Worm (Caenorhabditis elegans) whole organism, L4 larva: ENCODE data around the gene Y49E10.21.

Source experiments
- F49E8.2 ChIP-seq: sonication (generic microtip); optimal IDR thresholded peaks from 2 replicates; lab custom pipeline; 2016; ENCODE audit warnings: missing compliant biosample characterization, mild to moderate bottlenecking, missing genetic modification characterization, borderline replicate concordance
- T26A8.4 ChIP-seq: fragments of 200-800 bp; sonication (Bioruptor generic); IDR thresholded peaks from 2 replicates; pipeline ENCODE4 v1.3.6; 2022; ENCODE audit warnings: missing genetic modification characterization, missing compliant biosample characterization
- aha-1 ChIP-seq: fragments of 150-350 bp; peaks from one replicate; lab custom pipeline; 2014; ENCODE audit warnings: missing biosample characterization, missing genetic modification characterization
- arid-1 ChIP-seq: fragments of 200-800 bp; sonication (Bioruptor generic); conservative IDR thresholded peaks from 2 replicates; pipeline ENCODE4 v1.3.6; 2022; ENCODE audit warnings: missing genetic modification reagents, missing genetic modification characterization, missing compliant biosample characterization
- ceh-28 ChIP-seq: fragments of 150-350 bp; optimal IDR thresholded peaks from 2 replicates; lab custom pipeline; 2014; ENCODE audit warnings: missing biosample characterization, missing genetic modification reagents, missing genetic modification characterization
- ceh-44 ChIP-seq: fragments of 200-800 bp; sonication (Bioruptor generic); IDR thresholded peaks from 2 replicates; pipeline ENCODE4 v1.3.6; 2022; ENCODE audit warnings: missing genetic modification reagents, missing genetic modification characterization, missing compliant biosample characterization
- cey-2 ChIP-seq: sonication (generic microtip); optimal IDR thresholded peaks from 3 replicates; lab custom pipeline; 2017; ENCODE audit warnings: missing genetic modification characterization, mild to moderate bottlenecking, missing compliant biosample characterization, antibody characterized with exemption, borderline replicate concordance; ENCODE audit not compliant: insufficient read depth
- daf-16 ChIP-seq, 3 experiments: sonication (generic microtip); optimal IDR thresholded peaks; 2 replicates each; lab custom pipeline; 2016 to 2017; ENCODE audit warnings: missing genetic modification characterization in 3 of 3, missing genetic modification reagents in 3 of 3, mild to moderate bottlenecking in 2 of 3, missing compliant biosample characterization in 2 of 3, missing biosample characterization in 1 of 3, moderate library complexity in 1 of 3
- dve-1 ChIP-seq: sonication (generic microtip); optimal IDR thresholded peaks from 2 replicates; lab custom pipeline; 2017; ENCODE audit warnings: antibody characterized with exemption, mild to moderate bottlenecking, missing genetic modification characterization, missing compliant biosample characterization; ENCODE audit not compliant: insufficient read depth
- egl-43 ChIP-seq: fragments of 200-800 bp; sonication (Bioruptor generic); IDR thresholded peaks from 2 replicates; pipeline ENCODE4 v1.3.6; 2022; ENCODE audit warnings: missing genetic modification reagents, missing genetic modification characterization, missing compliant biosample characterization
- fkh-10 ChIP-seq: fragments of 150-350 bp; optimal IDR thresholded peaks from 2 replicates; lab custom pipeline; 2014; ENCODE audit warnings: missing biosample characterization, missing genetic modification reagents, missing genetic modification characterization
- hif-1 ChIP-seq, 2 experiments: sonication (generic microtip); optimal IDR thresholded peaks; 2 replicates each; lab custom pipeline; 2016 to 2017; ENCODE audit warnings: missing compliant biosample characterization in 2 of 2, missing genetic modification characterization in 2 of 2, missing genetic modification reagents in 2 of 2, missing genotype in 2 of 2, mild to moderate bottlenecking in 1 of 2
- hlh-30 ChIP-seq: sonication (generic microtip); optimal IDR thresholded peaks from 2 replicates; lab custom pipeline; 2017; ENCODE audit warnings: antibody characterized with exemption, mild to moderate bottlenecking, missing genetic modification characterization, missing compliant biosample characterization; ENCODE audit not compliant: insufficient read depth
- hmg-1.1 ChIP-seq: fragments of 200-800 bp; sonication (Bioruptor generic); IDR thresholded peaks from 2 replicates; pipeline ENCODE4 v1.3.6; 2022; ENCODE audit warnings: missing genetic modification reagents, missing genetic modification characterization, missing compliant biosample characterization
- lim-7 ChIP-seq: fragments of 200-800 bp; sonication (Bioruptor generic); IDR thresholded peaks from 2 replicates; pipeline ENCODE4 v1.3.6; 2022; ENCODE audit warnings: missing genetic modification characterization, missing compliant biosample characterization
- lin-38 ChIP-seq: fragments of 200-800 bp; sonication (Bioruptor generic); IDR thresholded peaks from 2 replicates; pipeline ENCODE4 v1.3.6; 2022; ENCODE audit warnings: missing genetic modification reagents, missing genetic modification characterization, missing compliant biosample characterization
- lsy-2 ChIP-seq, 2 experiments: fragments of 150-350 bp in 1 of 2; sonication (generic microtip) in 1 of 2; optimal IDR thresholded peaks; 2 replicates each; lab custom pipeline; 2014 to 2017; ENCODE audit warnings: missing biosample characterization in 2 of 2, missing genetic modification characterization in 2 of 2
- mdl-1 ChIP-seq, 2 experiments: fragments of 150-350 bp in 1 of 2; sonication (generic microtip) in 1 of 2; optimal IDR thresholded peaks; 2 replicates each; lab custom pipeline; 2014 to 2017; ENCODE audit warnings: missing biosample characterization in 2 of 2, missing genetic modification characterization in 2 of 2
- mdt-29 ChIP-seq: fragments of 200-800 bp; sonication (Bioruptor generic); IDR thresholded peaks from 2 replicates; pipeline ENCODE4 v1.3.6; 2022; ENCODE audit warnings: missing genetic modification reagents, missing genetic modification characterization, missing compliant biosample characterization
- mep-1 ChIP-seq: fragments of 150-350 bp; sonication (generic microtip); optimal IDR thresholded peaks from 3 replicates; lab custom pipeline; 2014; ENCODE audit warnings: missing biosample characterization, missing genetic modification characterization
- mxl-2 ChIP-seq: fragments of 200-800 bp; sonication (Bioruptor generic); conservative IDR thresholded peaks from 2 replicates; pipeline ENCODE4 v1.3.6; 2022; ENCODE audit warnings: missing genetic modification reagents, missing genetic modification characterization, missing compliant biosample characterization
- nhr-11 ChIP-seq: fragments of 150-350 bp; optimal IDR thresholded peaks from 2 replicates; lab custom pipeline; 2014; ENCODE audit warnings: missing biosample characterization, missing genetic modification characterization
- nhr-111 ChIP-seq: fragments of 200-800 bp; sonication (Bioruptor generic); optimal IDR thresholded peaks from 2 replicates; lab custom pipeline; 2018; ENCODE audit warnings: mild to moderate bottlenecking, missing genetic modification characterization, missing compliant biosample characterization
- nhr-28 ChIP-seq: fragments of 150-350 bp; optimal IDR thresholded peaks from 2 replicates; lab custom pipeline; 2014; ENCODE audit warnings: missing biosample characterization, missing genetic modification characterization
- nhr-41 ChIP-seq: fragments of 200-800 bp; sonication (Bioruptor generic); IDR thresholded peaks from 2 replicates; pipeline ENCODE4 v1.3.6; 2022; ENCODE audit warnings: missing genetic modification reagents, missing genetic modification characterization, missing compliant biosample characterization
- nhr-6 ChIP-seq: fragments of 150-350 bp; optimal IDR thresholded peaks from 2 replicates; lab custom pipeline; 2014; ENCODE audit warnings: missing biosample characterization, missing genetic modification characterization
- php-3 ChIP-seq: fragments of 200-800 bp; sonication (Bioruptor generic); IDR thresholded peaks from 2 replicates; pipeline ENCODE4 v1.3.6; 2022; ENCODE audit warnings: missing genetic modification reagents, missing genetic modification characterization, missing compliant biosample characterization
- pqm-1 ChIP-seq: sonication (generic microtip); optimal IDR thresholded peaks from 2 replicates; lab custom pipeline; 2017; ENCODE audit warnings: missing biosample characterization, missing genetic modification characterization
- rbr-2 ChIP-seq: sonication (generic microtip); optimal IDR thresholded peaks from 2 replicates; lab custom pipeline; 2016; ENCODE audit warnings: missing genotype, missing genetic modification characterization, missing compliant biosample characterization
- sdz-12 ChIP-seq: fragments of 200-800 bp; sonication (Bioruptor generic); optimal IDR thresholded peaks from 2 replicates; lab custom pipeline; 2018; ENCODE audit warnings: mild to moderate bottlenecking, missing genetic modification characterization, missing compliant biosample characterization
- set-16 ChIP-seq: fragments of 200-800 bp; sonication (Bioruptor generic); IDR thresholded peaks from 2 replicates; pipeline ENCODE4 v1.3.6; 2022; ENCODE audit warnings: missing genetic modification reagents, missing genetic modification characterization, missing compliant biosample characterization
- spr-1 ChIP-seq: sonication (generic microtip); optimal IDR thresholded peaks from 2 replicates; lab custom pipeline; 2016; ENCODE audit warnings: mild to moderate bottlenecking, missing genetic modification characterization, missing compliant biosample characterization
- spr-3 ChIP-seq: fragments of 200-800 bp; sonication (Bioruptor generic); optimal IDR thresholded peaks from 2 replicates; lab custom pipeline; 2018; ENCODE audit warnings: mild to moderate bottlenecking, missing genetic modification characterization, missing compliant biosample characterization
- unc-130 ChIP-seq: sonication (generic microtip); optimal IDR thresholded peaks from 2 replicates; lab custom pipeline; 2016; ENCODE audit warnings: missing genetic modification reagents, missing genetic modification characterization, missing compliant biosample characterization
- unc-62 ChIP-seq, 3 experiments: fragments of 150-350 bp in 1 of 3; sonication (generic microtip); optimal IDR thresholded peaks in 2 of 3; peaks in 1 of 3; 1 replicate in 1 of 3; 2 replicates in 2 of 3; lab custom pipeline; 2014 to 2017; ENCODE audit warnings: missing biosample characterization in 3 of 3, missing genetic modification characterization in 3 of 3, missing genetic modification reagents in 3 of 3, missing genotype in 1 of 3
- vab-7 ChIP-seq: fragments of 200-800 bp; sonication (Bioruptor generic); IDR thresholded peaks from 2 replicates; pipeline ENCODE4 v1.3.6; 2022; ENCODE audit warnings: missing genetic modification reagents, missing genetic modification characterization, missing compliant biosample characterization
- zip-11 ChIP-seq: fragments of 200-800 bp; sonication (Bioruptor generic); IDR thresholded peaks from 2 replicates; pipeline ENCODE4 v1.3.6; 2022; ENCODE audit warnings: missing genetic modification characterization, missing compliant biosample characterization
- zip-2 ChIP-seq: fragments of 150-350 bp; optimal IDR thresholded peaks from 2 replicates; lab custom pipeline; 2014; ENCODE audit warnings: missing biosample characterization, missing genetic modification characterization
- ztf-11 ChIP-seq: fragments of 150-350 bp; optimal IDR thresholded peaks from 2 replicates; lab custom pipeline; 2014; ENCODE audit warnings: missing biosample characterization, missing genetic modification characterization
- ztf-7 ChIP-seq: fragments of 150-350 bp; optimal IDR thresholded peaks from 2 replicates; lab custom pipeline; 2014; ENCODE audit warnings: missing biosample characterization, missing genetic modification characterization

The Y49E10.21 gene

ce11 chrIII:12470589-12470988 lies 13.2 kb downstream of the Y49E10.21 start:
- no peak for TF ChIP-seq nhr-6 (tag; lab: Kevin White, UChicago)
- TF ChIP-seq nhr-111: no peak
- no peak for TF ChIP-seq php-3 (GFP tag; lab: Robert Waterston, UW)
- TF ChIP-seq spr-3 (GFP tag; lab: Kevin White, UChicago): no peak
- TF ChIP-seq ceh-44 (GFP tag; lab: Robert Waterston, UW): no peak
- TF ChIP-seq unc-62 (GFP tag; optimal IDR thresholded peaks at IDR 0.05 in 1 of 2; lab: Kevin White, UChicago): no peak
- no peak for TF ChIP-seq unc-62 (tag; optimal IDR thresholded peaks at IDR 0.05; lab: Kevin White, UChicago)
- TF ChIP-seq mdt-29 (GFP tag; lab: Robert Waterston, UW): no peak
- no peak for TF ChIP-seq lim-7 (GFP tag; lab: Robert Waterston, UW)
- no peak for TF ChIP-seq nhr-28 (tag; lab: Kevin White, UChicago)
- no peak for TF ChIP-seq hif-1 (tag; optimal IDR thresholded peaks at IDR 0.05; lab: Kevin White, UChicago)
- TF ChIP-seq set-16 (GFP tag; lab: Robert Waterston, UW): peak; percentile 91
- no peak for TF ChIP-seq unc-130 (GFP tag; lab: Kevin White, UChicago)
- peak; percentile 39 for TF ChIP-seq aha-1 (tag; lab: Kevin White, UChicago)
- no peak for TF ChIP-seq ztf-11 (tag; lab: Kevin White, UChicago)
- TF ChIP-seq F49E8.2 (tag; lab: Kevin White, UChicago): no peak

- TF ChIP-seq zip-2 (tag; lab: Kevin White, UChicago) (no peak), sdz-12 (no peak), lin-38 (GFP tag; lab: Robert Waterston, UW) (peak; percentile 17; the same call in 1 of the 2 replicates), nhr-111 (no peak), mxl-2 (GFP tag; lab: Robert Waterston, UW) (no peak), ceh-28 (tag; lab: Kevin White, UChicago) (peak; percentile 81), set-16 (GFP tag; lab: Robert Waterston, UW) (no peak), vab-7 (no peak), egl-43 (GFP tag; lab: Robert Waterston, UW) (peak; percentile 35; the same call in 1 of the 2 replicates), dve-1 (tag; lab: Kevin White, UChicago) (peak; percentile 9), T26A8.4 (no peak), cey-2 (tag; lab: Kevin White, UChicago) (no peak), spr-1 (tag; lab: Kevin White, UChicago) (no peak), zip-11 (no peak), fkh-10 (GFP tag; lab: Kevin White, UChicago) (peak; percentile 20), lsy-2 (tag; optimal IDR thresholded peaks at IDR 0.05; lab: Kevin White, UChicago) (peak in 1 of 2 experiments; percentile 43), hmg-1.1 (GFP tag; lab: Robert Waterston, UW) (peak; percentile 43; the same call in 1 of the 2 replicates), mep-1 (tag; lab: Kevin White, UChicago) (peak; percentile 44), mdl-1 (tag; optimal IDR thresholded peaks at IDR 0.05; lab: Kevin White, UChicago) (peak in 1 of 2 experiments; percentile 45), aha-1 (tag; lab: Kevin White, UChicago) (peak; percentile 89), daf-16 (GFP tag; optimal IDR thresholded peaks at IDR 0.05; lab: Kevin White, UChicago) (no peak), daf-16 (tag; optimal IDR thresholded peaks at IDR 0.05; lab: Kevin White, UChicago) (no peak), mdt-29 (GFP tag; lab: Robert Waterston, UW) (no peak), pqm-1 (no peak), arid-1 (0 out of 2 replicates have a peak, but pooled peaks have one; percentile 21), rbr-2 (tag; lab: Kevin White, UChicago) (peak; percentile 45), nhr-11 (tag; lab: Kevin White, UChicago) (peak; percentile 23), ztf-7 (tag; lab: Kevin White, UChicago) (no peak), hlh-30 (tag; lab: Kevin White, UChicago) (peak; percentile 55), nhr-41 (no peak)
Measured at ce11 chrIII:12472497-12472896, 15.1 kb downstream of the Y49E10.21 start, which contains the start of gene cccp-1. Gene cccp-1, plus strand, starts transcription at chrIII:12472873.
